Fruit fly (Drosophila melanogaster): Measurements from ENCODE around the gene Pih1D1.

The Pih1D1 gene

dm6 chr2L:12707540-12707939, 14.1 kb downstream of the Pih1D1 start, which contains the start of the genes CG6180 and CG15484 (continued):
- TF ChIP-seq Med (GFP tag) (peak; percentile 83), CG7987 (GFP tag; optimal IDR thresholded peaks at IDR 0.05) (no peak), gcm2 (GFP tag; optimal IDR thresholded peaks at IDR 0.05) (no peak), hb (GFP tag; IDR thresholded peaks at IDR 0.05; ENCODE audit: partially characterized antibody) (no peak), ci (GFP tag; IDR thresholded peaks at IDR 0.05) (no peak), hbn (GFP tag; IDR thresholded peaks at IDR 0.05; ENCODE audit: partially characterized antibody) (peak; percentile 25; the same call in 1 of the 2 replicates), HHEX (GFP tag; optimal IDR thresholded peaks at IDR 0.05) (no peak), sna (GFP tag; IDR thresholded peaks at IDR 0.05; ENCODE audit: partially characterized antibody) (no peak), pros (GFP tag; optimal IDR thresholded peaks at IDR 0.05) (no peak), Gug (GFP tag; IDR thresholded peaks at IDR 0.05) (no peak), zfh1 (GFP tag; IDR thresholded peaks at IDR 0.05) (0 out of 3 replicates have a peak, but pooled peaks have one; percentile 28), CG4617 (GFP tag; optimal IDR thresholded peaks at IDR 0.05; ENCODE audit: borderline replicate concordance) (peak; percentile 47), pzg (GFP tag; optimal IDR thresholded peaks at IDR 0.05) (peak; percentile 49), Atf-2 (GFP tag; optimal IDR thresholded peaks at IDR 0.05) (no peak), Opbp (GFP tag; IDR thresholded peaks at IDR 0.05; ENCODE audit: partially characterized antibody) (peak; percentile 23; the same call in 1 of the 3 replicates), stwl (tag; optimal IDR thresholded peaks at IDR 0.05) (peak; percentile 48), CG17829 (tag; optimal IDR thresholded peaks at IDR 0.05) (no peak), CG6813 (GFP tag; optimal IDR thresholded peaks at IDR 0.05) (no peak), CG7271 (tag; optimal IDR thresholded peaks at IDR 0.05) (no peak), BEAF-32 (GFP tag; optimal IDR thresholded peaks at IDR 0.05) (peak; percentile 55), CG12659 (GFP tag; optimal IDR thresholded peaks at IDR 0.05) (peak; percentile 40), CG1792 (GFP tag; optimal IDR thresholded peaks at IDR 0.05) (peak; percentile 3)

dm6 chr2L:12705376-12705775, 16.3 kb downstream of the Pih1D1 start:
- TF ChIP-seq fd102C (GFP tag; optimal IDR thresholded peaks at IDR 0.05) (no peak), CG18262 (tag; optimal IDR thresholded peaks at IDR 0.05) (no peak), pnt (GFP tag; optimal IDR thresholded peaks at IDR 0.05) (no peak), Hr78 (GFP tag; optimal IDR thresholded peaks at IDR 0.05) (peak in 1 of 2 experiments; percentile 88), CG31388 (GFP tag; optimal IDR thresholded peaks at IDR 0.05) (no peak), GATAe (GFP tag; conservative IDR thresholded peaks at IDR 0.05) (0 out of 2 replicates have a peak, but pooled peaks have one; percentile 9), Bgb (GFP tag; IDR thresholded peaks at IDR 0.05; ENCODE audit: partially characterized antibody) (no peak), mirr (GFP tag; optimal IDR thresholded peaks at IDR 0.05) (peak; percentile 14), her (GFP tag; optimal IDR thresholded peaks at IDR 0.05) (no peak), Bteb2 (GFP tag; optimal IDR thresholded peaks at IDR 0.05) (no peak), Dll (GFP tag; IDR thresholded peaks at IDR 0.05; ENCODE audit: partially characterized antibody) (no peak), Ets65A (GFP tag) (no peak), CG31224 (GFP tag; IDR thresholded peaks at IDR 0.05) (no peak), row (GFP tag; IDR thresholded peaks at IDR 0.05) (peak; percentile 16; the same call in 1 of the 3 replicates), Rx (GFP tag; IDR thresholded peaks at IDR 0.05) (no peak), otp (GFP tag; IDR thresholded peaks at IDR 0.05) (no peak), lab (GFP tag; optimal IDR thresholded peaks at IDR 0.05) (no peak), ara (GFP tag; IDR thresholded peaks at IDR 0.05) (no peak), nom (GFP tag; optimal IDR thresholded peaks at IDR 0.05) (peak; percentile 13), Max (GFP tag; optimal IDR thresholded peaks at IDR 0.05) (no peak), CG6791 (GFP tag; IDR thresholded peaks at IDR 0.05; ENCODE audit: partially characterized antibody) (no peak), exex (tag; optimal IDR thresholded peaks at IDR 0.05) (peak; percentile 26), CG34376 (GFP tag; optimal IDR thresholded peaks at IDR 0.05) (peak; percentile 12), CG4360 (GFP tag; IDR thresholded peaks at IDR 0.05) (no peak), NK7.1 (GFP tag; optimal IDR thresholded peaks at IDR 0.05) (no peak), ewg (GFP tag; optimal IDR thresholded peaks at IDR 0.05) (no peak), dati (GFP tag; IDR thresholded peaks at IDR 0.05) (no peak), HHEX (GFP tag; optimal IDR thresholded peaks at IDR 0.05) (no peak), D19B (GFP tag; optimal IDR thresholded peaks at IDR 0.05) (no peak)

Measured in whole organism, embryonic.